Fruit fly (Drosophila melanogaster): Measurements from ENCODE around the gene CG42371.

DNA sequence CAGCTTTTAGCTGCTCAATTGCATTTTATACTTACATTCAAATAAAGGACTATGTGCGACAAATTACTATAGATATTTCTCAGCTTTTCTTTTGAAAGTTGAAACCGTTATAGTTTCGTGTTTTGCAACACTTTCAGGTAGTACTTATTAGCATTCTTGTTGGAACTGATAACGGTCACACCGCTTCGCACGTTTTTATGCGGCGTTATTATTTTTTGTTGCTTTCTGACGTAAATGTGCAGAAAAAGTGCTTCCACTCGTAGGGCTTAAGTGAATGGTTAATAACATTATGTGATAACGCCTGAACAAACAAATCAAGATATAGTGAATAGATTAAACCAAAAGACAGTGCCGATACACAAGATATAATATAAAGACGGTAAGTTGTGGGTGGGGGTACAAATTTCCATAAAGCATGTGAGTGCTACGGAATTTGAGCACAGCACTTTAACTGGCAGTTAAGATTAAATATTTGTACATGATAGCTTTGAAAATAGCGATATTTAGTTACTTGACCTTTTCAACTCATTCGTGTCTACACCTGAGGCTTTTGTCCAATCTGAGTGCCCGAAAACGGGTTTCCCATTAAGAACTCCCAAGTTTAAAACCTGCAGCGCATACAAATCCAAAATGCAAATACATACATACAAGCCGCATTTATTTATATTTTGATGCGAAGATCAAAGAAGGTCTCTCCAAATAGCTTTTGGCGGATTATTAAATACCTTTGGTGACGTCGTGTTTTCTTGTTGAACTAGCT lies 3.7 kb upstream of the CG42371 start, which contains the start of gene papi:
- TF ChIP-seq Sin3A (optimal IDR thresholded peaks at IDR 0.05) = no peak
- no peak for TF ChIP-seq insv (optimal IDR thresholded peaks at IDR 0.05)
- TF ChIP-seq psq (optimal IDR thresholded peaks at IDR 0.05) = no peak

Measured in Kc167 (cell line).